Fruit fly (Drosophila melanogaster) whole organism, embryonic: ENCODE results near the gene BHD.

ENCODE experiments used
- ATbp ChIP-seq: fragments of 200-800 bp; sonication (Bioruptor generic); optimal IDR thresholded peaks from 2 replicates; lab custom pipeline; 2017; ENCODE audit warnings: missing biosample characterization, mild to moderate bottlenecking, missing genetic modification characterization, missing genetic modification reagents
- Ada2b ChIP-seq: fragments of 200-800 bp; sonication (Bioruptor generic); IDR thresholded peaks from 2 replicates; pipeline ENCODE4 v1.3.6; 2022; ENCODE audit warnings: missing biosample characterization, missing genetic modification characterization
- Adf1 ChIP-seq: fragments of 200-800 bp; sonication (Bioruptor generic); IDR thresholded peaks from 2 replicates; pipeline ENCODE4 v1.3.6; 2022; ENCODE audit warnings: missing biosample characterization, missing genetic modification characterization
- Blimp-1 ChIP-seq: fragments of 200-800 bp; sonication (Bioruptor generic); optimal IDR thresholded peaks from 3 replicates; lab custom pipeline; 2018; ENCODE audit warnings: missing biosample characterization, missing genetic modification characterization, mild to moderate bottlenecking, moderate library complexity, missing genetic modification reagents
- CG12391 ChIP-seq: fragments of 200-800 bp; sonication (Bioruptor generic); optimal IDR thresholded peaks from 3 replicates; lab custom pipeline; 2018; ENCODE audit warnings: missing biosample characterization, mild to moderate bottlenecking, missing genetic modification characterization, moderate library complexity
- CG12659 ChIP-seq: fragments of 200-800 bp; sonication (Bioruptor generic); optimal IDR thresholded peaks from 3 replicates; lab custom pipeline; 2017; ENCODE audit warnings: mild to moderate bottlenecking, missing biosample characterization, missing genetic modification reagents, missing genetic modification characterization
- CG13123 ChIP-seq: fragments of 200-800 bp; sonication (Bioruptor generic); optimal IDR thresholded peaks from 2 replicates; lab custom pipeline; 2016; ENCODE audit warnings: missing biosample characterization, missing genetic modification characterization
- CG13296 ChIP-seq: fragments of 200-800 bp; sonication (Bioruptor generic); optimal IDR thresholded peaks from 3 replicates; lab custom pipeline; 2018; ENCODE audit warnings: missing biosample characterization, mild to moderate bottlenecking, missing genetic modification characterization
- CG14667 ChIP-seq: fragments of 200-800 bp; sonication (Bioruptor generic); IDR thresholded peaks from 2 replicates; pipeline ENCODE4 v1.3.6; 2022; ENCODE audit warnings: missing biosample characterization, missing genetic modification characterization
- CG14965 ChIP-seq: fragments of 200-800 bp; sonication (Bioruptor generic); optimal IDR thresholded peaks from 2 replicates; lab custom pipeline; 2016; ENCODE audit warnings: missing biosample characterization, missing genetic modification characterization, borderline replicate concordance
- CG18476 ChIP-seq: fragments of 200-800 bp; sonication (Bioruptor generic); optimal IDR thresholded peaks from 2 replicates; lab custom pipeline; 2016; ENCODE audit warnings: missing biosample characterization, mild to moderate bottlenecking, missing genetic modification characterization
- CG2199 ChIP-seq: fragments of 200-800 bp; sonication (Bioruptor generic); IDR thresholded peaks from 3 replicates; pipeline ENCODE4 v1.3.6; 2022; ENCODE audit warnings: missing biosample characterization, missing genetic modification characterization
- CG30431 ChIP-seq: fragments of 200-800 bp; sonication (Bioruptor generic); optimal IDR thresholded peaks from 2 replicates; lab custom pipeline; 2017; ENCODE audit warnings: missing biosample characterization, missing genetic modification characterization
- CG3163 ChIP-seq: fragments of 200-800 bp; sonication (Bioruptor generic); optimal IDR thresholded peaks from 3 replicates; lab custom pipeline; 2016; ENCODE audit warnings: missing biosample characterization, missing genetic modification characterization
- CG34224 ChIP-seq: fragments of 200-800 bp; sonication (Bioruptor generic); IDR thresholded peaks from 3 replicates; pipeline ENCODE4 v1.3.6; 2022; ENCODE audit warnings: missing biosample characterization, missing genetic modification characterization; ENCODE audit not compliant: partially characterized antibody
- CG42726 ChIP-seq: fragments of 200-800 bp; sonication (Bioruptor generic); IDR thresholded peaks from 2 replicates; pipeline ENCODE4 v1.3.6; 2022; ENCODE audit warnings: missing biosample characterization, missing genetic modification characterization; ENCODE audit not compliant: partially characterized antibody
- CG4404 ChIP-seq: fragments of 200-800 bp; sonication (Bioruptor generic); IDR thresholded peaks from 2 replicates; pipeline ENCODE4 v1.3.6; 2022; ENCODE audit warnings: missing biosample characterization, missing genetic modification characterization
- CG4854 ChIP-seq: fragments of 200-800 bp; sonication (Bioruptor generic); optimal IDR thresholded peaks from 2 replicates; lab custom pipeline; 2016; ENCODE audit warnings: missing biosample characterization, missing genetic modification characterization, inconsistent platforms
- CG6254 ChIP-seq: fragments of 200-800 bp; sonication (Bioruptor generic); optimal IDR thresholded peaks from 3 replicates; lab custom pipeline; 2017; ENCODE audit warnings: mild to moderate bottlenecking, missing biosample characterization, missing genetic modification reagents, missing genetic modification characterization
- CG6791 ChIP-seq: fragments of 200-800 bp; sonication (Bioruptor generic); IDR thresholded peaks from 3 replicates; pipeline ENCODE4 v1.3.6; 2022; ENCODE audit warnings: missing biosample characterization, missing genetic modification characterization; ENCODE audit not compliant: partially characterized antibody
- CG7556 ChIP-seq: fragments of 200-800 bp; sonication (Bioruptor generic); optimal IDR thresholded peaks from 2 replicates; lab custom pipeline; 2017; ENCODE audit warnings: missing biosample characterization, mild to moderate bottlenecking, missing genetic modification characterization
- CG7987 ChIP-seq: fragments of 200-800 bp; sonication (Bioruptor generic); optimal IDR thresholded peaks from 2 replicates; lab custom pipeline; 2018; ENCODE audit warnings: missing biosample characterization, mild to moderate bottlenecking, missing genetic modification characterization, moderate library complexity
- CG9609 ChIP-seq: fragments of 200-800 bp; sonication (Bioruptor generic); optimal IDR thresholded peaks from 3 replicates; lab custom pipeline; 2016; ENCODE audit warnings: missing biosample characterization, missing genetic modification characterization
- D19A ChIP-seq: fragments of 200-800 bp; optimal IDR thresholded peaks from 3 replicates; lab custom pipeline; 2019; ENCODE audit warnings: missing biosample characterization, mild to moderate bottlenecking, missing genetic modification characterization, moderate library complexity
- Dbx ChIP-seq: fragments of 200-800 bp; sonication (Bioruptor generic); IDR thresholded peaks from 3 replicates; pipeline ENCODE4 v1.3.6; 2022; ENCODE audit warnings: missing biosample characterization, missing genetic modification characterization
- Dp ChIP-seq: fragments of 200-800 bp; sonication (Bioruptor generic); optimal IDR thresholded peaks from 2 replicates; lab custom pipeline; 2018; ENCODE audit warnings: missing biosample characterization, mild to moderate bottlenecking, missing genetic modification characterization, moderate library complexity
- Fer1 ChIP-seq: fragments of 200-800 bp; sonication (Bioruptor generic); optimal IDR thresholded peaks from 2 replicates; lab custom pipeline; 2017; ENCODE audit warnings: missing biosample characterization, mild to moderate bottlenecking, missing genetic modification characterization
- Gug ChIP-seq: fragments of 200-800 bp; sonication (Bioruptor generic); IDR thresholded peaks from 4 replicates; pipeline ENCODE4 v1.3.6; 2022; ENCODE audit warnings: missing biosample characterization, missing genetic modification characterization
- HmgZ ChIP-seq: fragments of 200-800 bp; sonication (Bioruptor generic); optimal IDR thresholded peaks from 2 replicates; lab custom pipeline; 2018; ENCODE audit warnings: missing biosample characterization, mild to moderate bottlenecking, missing genetic modification characterization
- Kr ChIP-seq: fragments of 200-800 bp; sonication (Bioruptor generic); optimal IDR thresholded peaks from 2 replicates; lab custom pipeline; 2017; ENCODE audit warnings: missing biosample characterization, mild to moderate bottlenecking, missing genetic modification characterization
- Oaz ChIP-seq: fragments of 200-800 bp; sonication (Bioruptor generic); IDR thresholded peaks from 2 replicates; pipeline ENCODE4 v1.3.6; 2022; ENCODE audit warnings: missing biosample characterization, missing genetic modification characterization
- Spps ChIP-seq: fragments of 200-800 bp; sonication (Bioruptor generic); optimal IDR thresholded peaks from 2 replicates; lab custom pipeline; 2018; ENCODE audit warnings: missing biosample characterization, mild to moderate bottlenecking, missing genetic modification characterization
- ab ChIP-seq: fragments of 200-800 bp; sonication (Bioruptor generic); optimal IDR thresholded peaks from 2 replicates; lab custom pipeline; 2016; ENCODE audit warnings: missing biosample characterization, missing genetic modification characterization
- al ChIP-seq: fragments of 200-800 bp; sonication (Bioruptor generic); IDR thresholded peaks from 2 replicates; pipeline ENCODE4 v1.3.6; 2022; ENCODE audit warnings: missing biosample characterization, missing genetic modification characterization
- crp ChIP-seq, 2 experiments: fragments of 200-800 bp; sonication (Bioruptor generic); optimal IDR thresholded peaks; 2 replicates in 1 of 2; 3 replicates in 1 of 2; lab custom pipeline; 2017; ENCODE audit warnings: missing biosample characterization in 2 of 2, missing genetic modification characterization in 2 of 2, mild to moderate bottlenecking in 1 of 2, moderate library complexity in 1 of 2
- disco-r ChIP-seq: fragments of 200-800 bp; sonication (Bioruptor generic); optimal IDR thresholded peaks from 2 replicates; lab custom pipeline; 2016; ENCODE audit warnings: missing biosample characterization, missing genetic modification characterization
- dmrt99B ChIP-seq: fragments of 200-800 bp; sonication (Bioruptor generic); optimal IDR thresholded peaks from 2 replicates; lab custom pipeline; 2018; ENCODE audit warnings: missing biosample characterization, mild to moderate bottlenecking, missing genetic modification characterization, moderate library complexity
- ems ChIP-seq: fragments of 200-800 bp; sonication (Bioruptor generic); optimal IDR thresholded peaks from 3 replicates; lab custom pipeline; 2016; ENCODE audit warnings: missing biosample characterization, missing genetic modification characterization
- esg ChIP-seq: fragments of 200-800 bp; sonication (Bioruptor generic); conservative IDR thresholded peaks from 2 replicates; pipeline ENCODE4 v1.3.6; 2022; ENCODE audit warnings: missing biosample characterization, missing genetic modification characterization
- ewg ChIP-seq: fragments of 200-800 bp; sonication (Bioruptor generic); optimal IDR thresholded peaks from 3 replicates; lab custom pipeline; 2017; ENCODE audit warnings: mild to moderate bottlenecking, missing biosample characterization, missing genetic modification reagents, missing genetic modification characterization
- grau ChIP-seq: fragments of 200-800 bp; optimal IDR thresholded peaks from 3 replicates; lab custom pipeline; 2019; ENCODE audit warnings: missing biosample characterization, mild to moderate bottlenecking, missing genetic modification characterization, moderate library complexity
- hbn ChIP-seq: fragments of 200-800 bp; sonication (Bioruptor generic); IDR thresholded peaks from 2 replicates; pipeline ENCODE4 v1.3.6; 2022; ENCODE audit warnings: missing biosample characterization, missing genetic modification characterization; ENCODE audit not compliant: partially characterized antibody
- ind ChIP-seq: fragments of 200-800 bp; sonication (Bioruptor generic); optimal IDR thresholded peaks from 3 replicates; lab custom pipeline; 2016; ENCODE audit warnings: missing biosample characterization, missing genetic modification characterization
- mirr ChIP-seq: fragments of 200-800 bp; sonication (Bioruptor generic); optimal IDR thresholded peaks from 3 replicates; lab custom pipeline; 2018; ENCODE audit warnings: missing biosample characterization, mild to moderate bottlenecking, missing genetic modification characterization
- pita ChIP-seq: fragments of 200-800 bp; sonication (Bioruptor generic); optimal IDR thresholded peaks from 2 replicates; lab custom pipeline; 2017; ENCODE audit warnings: missing biosample characterization, mild to moderate bottlenecking, missing genetic modification characterization
- ranshi ChIP-seq: fragments of 200-800 bp; sonication (Bioruptor generic); IDR thresholded peaks from 2 replicates; pipeline ENCODE4 v1.3.6; 2022; ENCODE audit warnings: missing biosample characterization, missing genetic modification characterization
- scrt ChIP-seq: fragments of 200-800 bp; sonication (Bioruptor generic); optimal IDR thresholded peaks from 2 replicates; lab custom pipeline; 2018; ENCODE audit warnings: missing biosample characterization, mild to moderate bottlenecking, missing genetic modification characterization, moderate library complexity
- tgo ChIP-seq: fragments of 200-800 bp; sonication (Bioruptor generic); IDR thresholded peaks from 3 replicates; pipeline ENCODE4 v1.3.6; 2022; ENCODE audit warnings: missing biosample characterization, missing genetic modification characterization
- wor ChIP-seq: fragments of 200-800 bp; sonication (Bioruptor generic); IDR thresholded peaks from 2 replicates; pipeline ENCODE4 v1.3.6; 2022; ENCODE audit warnings: missing biosample characterization, missing genetic modification characterization
- yki ChIP-seq: fragments of >200 bp; optimal IDR thresholded peaks from 3 replicates; lab custom pipeline; 2018

Gene BHD

DNA sequence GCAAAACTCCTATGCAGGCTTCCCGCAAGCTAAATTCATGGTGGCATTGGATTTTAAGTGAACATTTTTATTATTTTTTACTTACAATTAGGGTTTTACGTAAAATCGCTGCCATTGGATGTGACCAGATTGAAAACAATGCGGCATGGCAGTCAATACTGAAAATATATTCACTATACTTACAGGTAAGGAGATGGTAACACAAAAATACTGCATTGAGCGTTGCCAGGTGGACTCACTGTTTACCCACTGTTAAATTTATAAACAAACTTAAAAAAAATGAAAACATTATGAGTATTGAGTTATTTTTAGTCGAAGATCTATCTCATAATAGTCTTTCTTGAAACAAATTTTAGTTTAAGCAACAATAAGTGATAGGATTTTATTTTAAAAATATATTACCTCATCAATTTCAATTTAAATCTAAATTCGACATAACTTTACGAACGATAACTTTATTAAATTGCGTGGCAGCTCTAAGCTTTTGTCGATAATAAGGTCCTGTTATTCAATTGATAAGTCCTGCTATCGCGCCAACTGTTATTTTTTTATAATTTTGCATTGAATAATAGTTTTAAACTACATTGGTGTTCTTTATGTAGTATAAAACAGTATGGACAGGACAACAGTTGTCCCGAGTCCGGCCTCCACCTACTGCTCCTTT, 5.6 kb downstream of the BHD start, which contains the start of the genes mRpL50 and mei-P22 (continued):
- TF ChIP-seq CG12391 (tag; lab: Kevin White, UChicago) (peak; percentile 47), Dbx (no peak), Adf1 (GFP tag; lab: Robert Waterston, UW) (no peak), Spps (no peak), CG34224 (GFP tag; lab: Robert Waterston, UW) (no peak), CG13296 (GFP tag; lab: Kevin White, UChicago) (no peak), CG42726 (peak; percentile 45; the same call in 1 of the 2 replicates), CG7987 (GFP tag; lab: Kevin White, UChicago) (no peak), dmrt99B (tag; lab: Kevin White, UChicago) (no peak), hbn (GFP tag; lab: Robert Waterston, UW) (no peak), Gug (no peak), ems (GFP tag; lab: Kevin White, UChicago) (no peak), crp (GFP tag; optimal IDR thresholded peaks at IDR 0.05; lab: Kevin White, UChicago) (no peak), CG6791 (GFP tag; lab: Robert Waterston, UW) (0 out of 3 replicates have a peak, but pooled peaks have one; percentile 38), CG14667 (GFP tag; lab: Robert Waterston, UW) (no peak), wor (GFP tag; lab: Robert Waterston, UW) (no peak), scrt (GFP tag; lab: Kevin White, UChicago) (no peak), ranshi (no peak), esg (GFP tag; lab: Robert Waterston, UW) (no peak), D19A (tag; lab: Kevin White, UChicago) (no peak), Dp (GFP tag; lab: Kevin White, UChicago) (peak; percentile 46), CG9609 (GFP tag; lab: Kevin White, UChicago) (peak; percentile 5), Oaz (GFP tag; lab: Robert Waterston, UW) (no peak), CG4854 (GFP tag; lab: Kevin White, UChicago) (no peak), Kr (no peak), al (no peak), CG2199 (GFP tag; lab: Robert Waterston, UW) (no peak), mirr (GFP tag; lab: Kevin White, UChicago) (no peak), yki (lab: Kevin White, UChicago) (no peak), ab (GFP tag; lab: Kevin White, UChicago) (no peak)

DNA sequence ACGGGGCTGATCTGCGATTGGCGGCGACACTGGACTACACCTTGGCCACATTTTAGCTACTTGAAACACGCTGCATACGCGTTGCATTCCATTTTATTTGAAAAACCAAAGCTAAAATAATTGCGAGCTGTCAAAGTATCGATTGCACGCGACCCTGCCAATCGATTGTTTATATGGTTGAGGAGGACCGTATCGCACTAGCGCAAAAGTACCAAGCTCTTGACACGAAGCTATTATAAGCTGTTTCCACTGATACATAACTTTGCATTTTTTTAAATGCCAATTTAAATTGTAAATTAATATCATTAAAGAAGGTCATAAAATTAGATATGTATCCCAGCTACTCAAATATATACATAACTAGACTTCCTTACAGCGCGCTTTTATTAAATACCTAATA, 10.8 kb downstream of the BHD start, which contains the start of gene Cdc27:
Gene Cdc27, minus strand, starts transcription at position 174 of the 400 bp plus-strand sequence.
- TF ChIP-seq HmgZ, result peak; percentile 47
- no peak for TF ChIP-seq CG7556
- TF ChIP-seq grau, result peak; percentile 61
- peak; percentile 21 for TF ChIP-seq CG18476 (GFP tag; lab: Kevin White, UChicago)
- no peak for TF ChIP-seq tgo (GFP tag; lab: Robert Waterston, UW)
- no peak for TF ChIP-seq CG13123 (GFP tag; lab: Kevin White, UChicago)
- TF ChIP-seq ewg (GFP tag; lab: Kevin White, UChicago), result no peak
- no peak for TF ChIP-seq CG14965 (GFP tag; lab: Kevin White, UChicago)
- no peak for TF ChIP-seq CG30431 (GFP tag; lab: Kevin White, UChicago)
- TF ChIP-seq CG4404 (GFP tag; lab: Robert Waterston, UW), result no peak
- peak; percentile 43 for TF ChIP-seq Ada2b
- peak; percentile 13 for TF ChIP-seq Blimp-1 (GFP tag; lab: Kevin White, UChicago)
- TF ChIP-seq pita (GFP tag; lab: Kevin White, UChicago), result no peak
- TF ChIP-seq al, result peak; percentile 20; the same call in 1 of the 2 replicates
- peak; percentile 83 for TF ChIP-seq CG12659 (GFP tag; lab: Kevin White, UChicago)
- no peak for TF ChIP-seq disco-r (GFP tag; lab: Kevin White, UChicago)
- TF ChIP-seq Fer1 (GFP tag; lab: Kevin White, UChicago), result no peak
- no peak for TF ChIP-seq CG3163 (GFP tag; lab: Kevin White, UChicago)
- TF ChIP-seq ATbp (GFP tag; lab: Kevin White, UChicago), result no peak
- no peak for TF ChIP-seq CG6254 (GFP tag; lab: Kevin White, UChicago)
- peak; percentile 14 for TF ChIP-seq ind
- peak; percentile 19 for TF ChIP-seq scrt (GFP tag; lab: Kevin White, UChicago)
